Fruit fly (Drosophila melanogaster): ENCODE data around the gene CG33111.

Gene CG33111

DNA sequence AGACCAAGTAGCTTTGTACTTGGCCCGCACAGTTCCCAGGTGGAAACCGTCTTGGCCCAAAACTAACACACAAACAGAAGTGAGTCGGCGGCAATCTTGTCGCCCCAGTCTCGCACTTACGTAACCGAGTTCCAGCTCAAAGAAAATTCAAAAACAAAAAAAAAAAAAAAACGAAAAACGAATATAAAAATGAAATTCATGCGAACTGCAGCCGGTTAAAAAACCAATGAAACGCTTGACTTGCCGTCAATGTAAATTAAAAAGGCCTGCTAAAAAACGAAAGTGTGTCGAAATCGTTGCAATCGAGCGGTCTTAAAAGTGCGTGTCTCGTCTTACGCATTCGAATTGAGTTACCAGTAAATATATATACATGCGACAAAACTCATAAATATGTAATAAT, 4.6 kb upstream of the CG33111 start:
- TF ChIP-seq CG14711 (tag; optimal IDR thresholded peaks at IDR 0.05) (no peak), bab1 (GFP tag; optimal IDR thresholded peaks at IDR 0.05) (no peak), CG12768 (GFP tag; optimal IDR thresholded peaks at IDR 0.05) (no peak), CG33017 (tag; optimal IDR thresholded peaks at IDR 0.05) (no peak), Clk (GFP tag; optimal IDR thresholded peaks at IDR 0.05) (no peak)

dm6 chr3R:23822969-23823368, 3.9 kb upstream of the CG33111 start:
- TF ChIP-seq pad (GFP tag; optimal IDR thresholded peaks at IDR 0.05) (no peak), bab1 (GFP tag; optimal IDR thresholded peaks at IDR 0.05) (no peak), Mnt (GFP tag; optimal IDR thresholded peaks at IDR 0.05) (no peak), CG12768 (GFP tag; optimal IDR thresholded peaks at IDR 0.05) (no peak), CG14711 (tag; optimal IDR thresholded peaks at IDR 0.05) (no peak), CG5204 (GFP tag; optimal IDR thresholded peaks at IDR 0.05) (no peak), Clk (GFP tag; optimal IDR thresholded peaks at IDR 0.05) (no peak), Hr96 (GFP tag; optimal IDR thresholded peaks at IDR 0.05) (no peak), ovo (GFP tag; optimal IDR thresholded peaks at IDR 0.05) (no peak), CG11617 (GFP tag; optimal IDR thresholded peaks at IDR 0.05) (no peak), tj (GFP tag; optimal IDR thresholded peaks at IDR 0.05) (no peak), cic (GFP tag; optimal IDR thresholded peaks at IDR 0.05) (no peak), CG1620 (GFP tag; optimal IDR thresholded peaks at IDR 0.05) (no peak), CG7045 (GFP tag; optimal IDR thresholded peaks at IDR 0.05) (no peak)

- TF ChIP-seq CG14711 (tag; optimal IDR thresholded peaks at IDR 0.05) (peak; percentile 20), bab1 (GFP tag; optimal IDR thresholded peaks at IDR 0.05) (peak; percentile 16), CG7101 (tag; optimal IDR thresholded peaks at IDR 0.05) (peak; percentile 40), tj (GFP tag; optimal IDR thresholded peaks at IDR 0.05) (no peak)
These were observed 1.3 kb upstream of the CG33111 start for dm6 chr3R:23820290-23820689.

dm6 chr3R:23817566-23818202, 1.4 kb downstream of the CG33111 start:
- TF ChIP-seq Hr96 (GFP tag; optimal IDR thresholded peaks at IDR 0.05) (no peak), Crg-1 (GFP tag; optimal IDR thresholded peaks at IDR 0.05) (no peak), toe (GFP tag; optimal IDR thresholded peaks at IDR 0.05) (no peak), CG12768 (GFP tag; optimal IDR thresholded peaks at IDR 0.05) (no peak), Mnt (GFP tag; optimal IDR thresholded peaks at IDR 0.05) (no peak), cic (GFP tag; optimal IDR thresholded peaks at IDR 0.05) (peak; percentile 65), tj (GFP tag; optimal IDR thresholded peaks at IDR 0.05) (peak; percentile 78), CG7101 (tag; optimal IDR thresholded peaks at IDR 0.05) (no peak), CG33017 (tag; optimal IDR thresholded peaks at IDR 0.05) (no peak), pad (GFP tag; optimal IDR thresholded peaks at IDR 0.05) (no peak), bab1 (GFP tag; optimal IDR thresholded peaks at IDR 0.05) (peak; percentile 31), CG1620 (GFP tag; optimal IDR thresholded peaks at IDR 0.05) (no peak), Clk (GFP tag; optimal IDR thresholded peaks at IDR 0.05) (no peak)

dm6 chr3R:23803668-23804067, 15.4 kb downstream of the CG33111 start, which contains the start of gene CG34355:
Gene CG34355 (plus strand): TSS chr3R:23803859.
- TF ChIP-seq CG11617 (GFP tag; optimal IDR thresholded peaks at IDR 0.05) (peak; percentile 3), CG7101 (tag; optimal IDR thresholded peaks at IDR 0.05) (no peak), bab1 (GFP tag; optimal IDR thresholded peaks at IDR 0.05) (no peak)

DNA sequence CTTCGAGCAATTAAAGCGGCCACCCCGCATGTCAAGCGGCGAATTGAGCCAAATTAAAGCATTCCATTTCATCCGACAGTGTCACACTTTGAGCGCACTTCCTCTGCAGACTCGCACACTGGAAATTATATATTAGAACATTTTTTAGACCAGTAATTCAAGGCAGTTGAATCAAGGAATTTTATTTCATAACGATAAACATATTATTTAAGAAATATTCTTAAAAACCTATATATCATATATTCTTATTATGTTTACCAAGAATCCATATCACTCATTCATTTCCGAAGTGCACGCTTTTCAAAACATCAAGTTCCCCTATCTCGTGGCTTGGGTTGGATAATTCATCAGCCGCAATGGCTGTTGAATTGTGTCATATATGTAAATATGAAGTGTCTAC, 27.5 kb downstream of the CG33111 start:
- no peak for TF ChIP-seq Crg-1 (GFP tag; optimal IDR thresholded peaks at IDR 0.05)

dm6 chr3R:23790483-23791175, 28.4 kb downstream of the CG33111 start:
- no peak for TF ChIP-seq Mnt (GFP tag; optimal IDR thresholded peaks at IDR 0.05)
- TF ChIP-seq CG11617 (GFP tag; optimal IDR thresholded peaks at IDR 0.05): no peak
- no peak for TF ChIP-seq cic (GFP tag; optimal IDR thresholded peaks at IDR 0.05)
- no peak for TF ChIP-seq CG5204 (GFP tag; optimal IDR thresholded peaks at IDR 0.05)
- no peak for TF ChIP-seq CG7101 (tag; optimal IDR thresholded peaks at IDR 0.05)
- TF ChIP-seq CG14711 (tag; optimal IDR thresholded peaks at IDR 0.05): no peak
- no peak for TF ChIP-seq ovo (GFP tag; optimal IDR thresholded peaks at IDR 0.05)
- no peak for TF ChIP-seq CG33017 (tag; optimal IDR thresholded peaks at IDR 0.05)

- no peak for TF ChIP-seq CG5204 (GFP tag; optimal IDR thresholded peaks at IDR 0.05)
- peak; percentile 27 for TF ChIP-seq CG14711 (tag; optimal IDR thresholded peaks at IDR 0.05)
These were observed 29.5 kb downstream of the CG33111 start for dm6 chr3R:23789584-23789983.

Data from whole organism, adult.